Worm (Caenorhabditis elegans) whole organism, midembryonic: ENCODE measurements around the gene Y51H7C.13.
"Not testable (repeated sequence)": the region's sequence is repeated elsewhere in the genome, so short reads cannot be mapped to it uniquely, and the experiment has no call there.

ENCODE experiments used
- T22C8.4 ChIP-seq: fragments of 200-800 bp; sonication (Bioruptor generic); IDR thresholded peaks from 2 replicates; pipeline ENCODE4 v1.3.6; 2022; ENCODE audit warnings: missing genetic modification characterization, missing compliant biosample characterization
- cog-1 ChIP-seq: sonication (generic microtip); optimal IDR thresholded peaks from 2 replicates; lab custom pipeline; 2016; ENCODE audit warnings: missing genetic modification characterization, missing compliant biosample characterization
- flt-1 ChIP-seq: fragments of 200-800 bp; sonication (Bioruptor generic); IDR thresholded peaks from 2 replicates; pipeline ENCODE4 v1.3.6; 2022; ENCODE audit warnings: missing genetic modification characterization, missing compliant biosample characterization
- klf-2 ChIP-seq: fragments of 200-800 bp; sonication (Bioruptor generic); conservative IDR thresholded peaks from 2 replicates; pipeline ENCODE4 v1.3.6; 2022; ENCODE audit warnings: missing genetic modification reagents, missing genetic modification characterization, missing compliant biosample characterization
- med-1 ChIP-seq: sonication (generic microtip); optimal IDR thresholded peaks from 2 replicates; lab custom pipeline; 2017; ENCODE audit warnings: missing genetic modification characterization, mild to moderate bottlenecking, missing compliant biosample characterization, antibody characterized with exemption, missing genetic modification reagents; ENCODE audit not compliant: insufficient read depth
- ref-1 ChIP-seq: fragments of 200-800 bp; sonication (Bioruptor generic); conservative IDR thresholded peaks from 2 replicates; pipeline ENCODE4 v1.3.6; 2022; ENCODE audit warnings: missing genetic modification reagents, missing genetic modification characterization, missing compliant biosample characterization
- tab-1 ChIP-seq: fragments of 200-800 bp; sonication (Bioruptor generic); IDR thresholded peaks from 2 replicates; pipeline ENCODE4 v1.3.6; 2022; ENCODE audit warnings: missing genetic modification characterization, missing compliant biosample characterization
- ztf-23 ChIP-seq: fragments of 200-800 bp; sonication (Bioruptor generic); IDR thresholded peaks from 2 replicates; pipeline ENCODE4 v1.3.6; 2022; ENCODE audit warnings: missing genetic modification reagents, missing genetic modification characterization, missing compliant biosample characterization
- ztf-29 ChIP-seq: fragments of 200-800 bp; sonication (Bioruptor generic); IDR thresholded peaks from 2 replicates; pipeline ENCODE4 v1.3.6; 2022; ENCODE audit warnings: missing genetic modification reagents, missing genetic modification characterization, missing compliant biosample characterization

The Y51H7C.13 gene

ce11 chrII:1453707-1454106 is 12.6 kb downstream of the Y51H7C.13 start:
- TF ChIP-seq klf-2 (GFP tag; lab: Robert Waterston, UW), result peak; percentile 64; the same call in 1 of the 2 replicates

- 0 out of 2 replicates have a peak, but pooled peaks have one; percentile 37 for TF ChIP-seq ztf-23 (GFP tag; lab: Robert Waterston, UW)
These were observed 13.1 kb downstream of the Y51H7C.13 start for ce11 chrII:1453209-1453608.

ce11 chrII:1451975-1452374 is 14.4 kb downstream of the Y51H7C.13 start:
- TF ChIP-seq ztf-29 (0 out of 2 replicates have a peak, but pooled peaks have one; percentile 18), ref-1 (GFP tag; lab: Robert Waterston, UW) (peak; percentile 68), ztf-23 (GFP tag; lab: Robert Waterston, UW) (peak; percentile 75; the same call in 1 of the 2 replicates), klf-2 (GFP tag; lab: Robert Waterston, UW) (peak; percentile 55; the same call in 1 of the 2 replicates), tab-1 (GFP tag; lab: Robert Waterston, UW) (0 out of 2 replicates have a peak, but pooled peaks have one; percentile 16), flt-1 (GFP tag; lab: Robert Waterston, UW) (0 out of 2 replicates have a peak, but pooled peaks have one; percentile 52)

- TF ChIP-seq ztf-29; tab-1 (GFP tag; lab: Robert Waterston, UW); med-1 (GFP tag; lab: Kevin White, UChicago): not testable (repeated sequence)
These were observed 19.6 kb downstream of the Y51H7C.13 start, which contains the start of gene Y51H7C.12 for ce11 chrII:1446696-1447293. TSS of gene Y51H7C.12 (minus strand) at chrII:1446746.

ce11 chrII:1444911-1445310 is 21.4 kb downstream of the Y51H7C.13 start, which contains the start of gene scl-17:
TSS of gene scl-17 (plus strand) at chrII:1445211.
- TF ChIP-seq ref-1 (GFP tag; lab: Robert Waterston, UW) (no peak), med-1 (GFP tag; lab: Kevin White, UChicago) (no peak), tab-1 (GFP tag; lab: Robert Waterston, UW) (no peak), T22C8.4 (GFP tag; lab: Robert Waterston, UW) (no peak)

ce11 chrII:1441479-1441878 is 24.9 kb downstream of the Y51H7C.13 start:
- TF ChIP-seq ztf-23 (GFP tag; lab: Robert Waterston, UW) (no peak), cog-1 (tag; lab: Kevin White, UChicago) (no peak), T22C8.4 (GFP tag; lab: Robert Waterston, UW) (no peak), flt-1 (GFP tag; lab: Robert Waterston, UW) (no peak), med-1 (GFP tag; lab: Kevin White, UChicago) (no peak), ztf-29 (no peak), klf-2 (GFP tag; lab: Robert Waterston, UW) (no peak), ref-1 (GFP tag; lab: Robert Waterston, UW) (no peak), tab-1 (GFP tag; lab: Robert Waterston, UW) (no peak)

ce11 chrII:1438336-1438589 is 28.1 kb downstream of the Y51H7C.13 start, which contains the start of gene Y51H7C.3:
TSS of gene Y51H7C.3 (plus strand) at chrII:1438490.
- TF ChIP-seq tab-1 (GFP tag; lab: Robert Waterston, UW) (no peak), ztf-23 (GFP tag; lab: Robert Waterston, UW) (no peak), klf-2 (GFP tag; lab: Robert Waterston, UW) (no peak), flt-1 (GFP tag; lab: Robert Waterston, UW) (no peak), ref-1 (GFP tag; lab: Robert Waterston, UW) (no peak), T22C8.4 (GFP tag; lab: Robert Waterston, UW) (no peak), cog-1 (tag; lab: Kevin White, UChicago) (no peak), ztf-29 (no peak), med-1 (GFP tag; lab: Kevin White, UChicago) (no peak)

- TF ChIP-seq flt-1 (GFP tag; lab: Robert Waterston, UW) (peak; percentile 36; the same call in 1 of the 2 replicates), cog-1 (tag; lab: Kevin White, UChicago) (no peak), tab-1 (GFP tag; lab: Robert Waterston, UW) (no peak), klf-2 (GFP tag; lab: Robert Waterston, UW) (no peak), ztf-29 (no peak), ztf-23 (GFP tag; lab: Robert Waterston, UW) (no peak), T22C8.4 (GFP tag; lab: Robert Waterston, UW) (no peak), med-1 (GFP tag; lab: Kevin White, UChicago) (no peak)
These were observed 28.7 kb downstream of the Y51H7C.13 start, which contains the start of gene nol-6 for ce11 chrII:1437449-1438335. TSS of gene nol-6 (minus strand) at chrII:1437499.

ce11 chrII:1436715-1437114 is 29.6 kb downstream of the Y51H7C.13 start:
- TF ChIP-seq T22C8.4 (GFP tag; lab: Robert Waterston, UW), result no peak
- no peak for TF ChIP-seq cog-1 (tag; lab: Kevin White, UChicago)
- TF ChIP-seq ztf-23 (GFP tag; lab: Robert Waterston, UW), result no peak
- TF ChIP-seq tab-1 (GFP tag; lab: Robert Waterston, UW), result no peak
- TF ChIP-seq flt-1 (GFP tag; lab: Robert Waterston, UW), result no peak
- no peak for TF ChIP-seq ref-1 (GFP tag; lab: Robert Waterston, UW)
- no peak for TF ChIP-seq klf-2 (GFP tag; lab: Robert Waterston, UW)
- TF ChIP-seq med-1 (GFP tag; lab: Kevin White, UChicago), result no peak
- no peak for TF ChIP-seq ztf-29
